Fruit fly (Drosophila melanogaster) whole organism, prepupa: ENCODE results near the gene Usp1.

ENCODE experiments used
- Blimp-1 ChIP-seq: fragments of 200-800 bp; sonication (Bioruptor generic); optimal IDR thresholded peaks from 3 replicates; lab custom pipeline; 2017; ENCODE audit warnings: missing biosample characterization, missing genetic modification characterization, mild to moderate bottlenecking, moderate library complexity, missing genetic modification reagents
- CG10631 ChIP-seq: fragments of 200-800 bp; sonication (Bioruptor generic); optimal IDR thresholded peaks from 2 replicates; lab custom pipeline; 2016; ENCODE audit warnings: missing biosample characterization, missing genetic modification characterization
- CG11294 ChIP-seq: fragments of 200-800 bp; sonication (Bioruptor generic); IDR thresholded peaks from 2 replicates; pipeline ENCODE4 v1.3.6; 2022; ENCODE audit warnings: missing biosample characterization, missing genetic modification characterization
- Ets21C ChIP-seq: fragments of 200-800 bp; sonication (Bioruptor generic); optimal IDR thresholded peaks from 3 replicates; lab custom pipeline; 2016; ENCODE audit warnings: missing biosample characterization, missing genetic modification characterization
- Smox ChIP-seq: fragments of 200-800 bp; sonication (Bioruptor generic); optimal IDR thresholded peaks from 3 replicates; lab custom pipeline; 2016; ENCODE audit warnings: missing biosample characterization, missing genetic modification characterization
- Sox102F ChIP-seq: fragments of 200-800 bp; sonication (Bioruptor generic); optimal IDR thresholded peaks from 2 replicates; lab custom pipeline; 2016; ENCODE audit warnings: missing biosample characterization, mild to moderate bottlenecking, missing genetic modification characterization
- fd85E ChIP-seq: fragments of 200-800 bp; sonication (Bioruptor generic); optimal IDR thresholded peaks from 3 replicates; lab custom pipeline; 2016; ENCODE audit warnings: missing biosample characterization, missing genetic modification characterization
- fkh ChIP-seq: fragments of 200-800 bp; sonication (Bioruptor generic); optimal IDR thresholded peaks from 3 replicates; lab custom pipeline; 2017; ENCODE audit warnings: missing biosample characterization, mild to moderate bottlenecking, missing genetic modification characterization, moderate library complexity

DNA sequence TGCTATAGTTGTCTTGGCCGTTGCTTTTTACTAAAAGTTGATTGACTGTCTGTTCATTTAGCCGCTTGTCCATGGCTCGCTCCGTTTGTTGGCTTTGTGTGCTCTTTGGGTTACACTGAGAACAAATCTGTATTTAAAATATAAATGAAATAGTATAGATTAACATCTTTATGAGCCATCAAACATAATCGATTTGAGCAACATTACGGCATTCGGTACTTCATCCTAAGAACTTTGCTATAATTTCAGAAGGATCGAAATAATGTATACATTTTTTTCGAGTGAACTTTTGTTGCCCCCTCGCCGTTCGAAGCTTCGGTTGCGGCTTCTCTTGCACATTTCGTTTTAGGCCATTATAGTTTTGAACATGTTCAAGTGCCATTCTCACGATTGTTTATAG, 21.0 kb upstream of the Usp1 start:
- TF ChIP-seq Smox (GFP tag; lab: Kevin White, UChicago), result peak; percentile 43
- no peak for TF ChIP-seq fkh (GFP tag; lab: Kevin White, UChicago)
- no peak for TF ChIP-seq Ets21C (GFP tag; lab: Kevin White, UChicago)
- peak; percentile 86 for TF ChIP-seq CG10631 (GFP tag; lab: Kevin White, UChicago)
- peak; percentile 77 for TF ChIP-seq CG11294 (GFP tag; lab: Robert Waterston, UW)
- no peak for TF ChIP-seq fd85E
- no peak for TF ChIP-seq Blimp-1
- peak; percentile 59 for TF ChIP-seq Sox102F
